Worm (Caenorhabditis elegans): ENCODE results near the gene acr-17.
"Not testable (repeated sequence)": the region's sequence is repeated elsewhere in the genome, so short reads cannot be mapped to it uniquely, and the experiment has no call there.

The acr-17 gene

DNA sequence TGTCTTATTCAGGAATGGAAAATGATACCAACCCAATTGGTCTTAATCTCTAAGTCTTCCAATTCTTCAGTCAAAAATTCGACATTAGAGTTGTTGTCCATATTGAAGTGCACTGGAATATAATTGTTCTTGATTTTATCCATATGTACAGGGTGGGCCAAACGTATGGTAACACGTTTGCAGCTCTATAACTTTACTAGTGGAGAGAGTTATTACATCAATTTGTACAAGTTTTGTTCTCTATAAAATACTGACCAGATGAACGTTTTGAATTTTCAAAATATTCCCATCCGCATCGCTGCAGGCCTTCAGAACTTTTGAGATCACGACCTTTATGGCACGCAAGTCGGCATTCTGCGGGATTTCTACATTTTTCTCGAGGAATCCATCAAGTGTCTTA lies 9.6 kb upstream of the acr-17 start, which contains the start of gene F53E10.5:
TSS of gene F53E10.5 (minus strand) at position 101 of the 400 bp plus-strand sequence.
- not testable (repeated sequence) for TF ChIP-seq snpc-4, R02D3.7, nhr-25 (tag; optimal IDR thresholded peaks at IDR 0.05)

DNA sequence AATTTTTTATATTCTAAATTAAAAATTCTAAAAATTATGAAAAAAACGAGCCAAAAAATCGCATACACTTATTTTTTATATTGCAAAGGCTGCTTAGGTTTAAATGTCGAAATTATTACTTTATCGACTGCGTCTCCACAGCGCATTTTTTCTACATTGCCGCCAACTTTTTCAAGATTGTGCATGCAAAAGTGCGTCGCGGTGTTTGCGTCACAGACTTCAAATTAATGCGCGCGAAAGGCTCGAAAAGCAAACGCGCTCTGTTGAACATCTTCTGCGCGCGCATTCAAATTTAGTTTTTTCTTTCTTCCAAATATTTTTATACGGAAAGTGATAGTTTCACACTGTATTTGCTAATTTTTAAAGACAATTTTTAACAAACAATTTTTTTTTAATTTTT lies 7.9 kb upstream of the acr-17 start:
- TF ChIP-seq nhr-129 (tag; optimal IDR thresholded peaks at IDR 0.05) (peak; percentile 81), nhr-23 (tag; optimal IDR thresholded peaks at IDR 0.05) (no peak), ztf-4 (tag; optimal IDR thresholded peaks at IDR 0.05) (peak; percentile 28), ztf-11 (tag; optimal IDR thresholded peaks at IDR 0.05) (no peak), ama-1 (optimal IDR thresholded peaks at IDR 0.05) (no peak), gmeb-1 (tag; optimal IDR thresholded peaks at IDR 0.05) (peak; percentile 99), R02D3.7 (tag; optimal IDR thresholded peaks at IDR 0.05) (no peak), unc-55 (GFP tag; optimal IDR thresholded peaks at IDR 0.05) (peak; percentile 85), ztf-1 (GFP tag; conservative IDR thresholded peaks at IDR 0.05) (no peak), unc-39 (tag; optimal IDR thresholded peaks at IDR 0.05) (no peak), fos-1 (tag; optimal IDR thresholded peaks at IDR 0.05) (peak; percentile 29), elt-1 (tag; optimal IDR thresholded peaks at IDR 0.05) (no peak), crh-2 (tag; optimal IDR thresholded peaks at IDR 0.05) (peak; percentile 78), nhr-11 (tag; optimal IDR thresholded peaks at IDR 0.05) (no peak), lin-13 (GFP tag; optimal IDR thresholded peaks at IDR 0.05) (peak; percentile 88), ceh-82 (tag; optimal IDR thresholded peaks at IDR 0.05) (peak; percentile 30), peb-1 (tag; optimal IDR thresholded peaks at IDR 0.05) (no peak), ZK546.5 (tag; optimal IDR thresholded peaks at IDR 0.05) (peak; percentile 55), lin-11 (tag; optimal IDR thresholded peaks at IDR 0.05) (peak; percentile 57), alr-1 (tag; optimal IDR thresholded peaks at IDR 0.05) (no peak), C34F6.9 (tag; optimal IDR thresholded peaks at IDR 0.05) (peak; percentile 69), aly-2 (tag; optimal IDR thresholded peaks at IDR 0.05) (no peak), egl-27 (tag; optimal IDR thresholded peaks at IDR 0.05) (no peak), snpc-4 (tag; optimal IDR thresholded peaks at IDR 0.05) (peak; percentile 46), F13H6.1 (tag; optimal IDR thresholded peaks at IDR 0.05) (peak; percentile 88), nhr-25 (tag; optimal IDR thresholded peaks at IDR 0.05) (no peak), nhr-10 (tag; optimal IDR thresholded peaks at IDR 0.05) (no peak), skn-1 (tag; optimal IDR thresholded peaks at IDR 0.05) (no peak), nhr-6 (tag; optimal IDR thresholded peaks at IDR 0.05) (peak; percentile 24), sma-9 (GFP tag; optimal IDR thresholded peaks at IDR 0.05) (peak; percentile 89), sma-9 (tag; optimal IDR thresholded peaks at IDR 0.05) (no peak), lin-39 (tag; optimal IDR thresholded peaks at IDR 0.05) (no peak), mbf-1 (tag; optimal IDR thresholded peaks at IDR 0.05) (no peak), mdl-1 (tag; optimal IDR thresholded peaks at IDR 0.05) (no peak), blmp-1 (tag; optimal IDR thresholded peaks at IDR 0.05; ENCODE audit: insufficient read depth) (no peak), unc-62 (GFP tag; optimal IDR thresholded peaks at IDR 0.05) (no peak), nhr-77 (tag; optimal IDR thresholded peaks at IDR 0.05) (no peak), nhr-237 (tag; optimal IDR thresholded peaks at IDR 0.05) (peak; percentile 29), nhr-21 (tag; optimal IDR thresholded peaks at IDR 0.05) (peak; percentile 56), sma-3 (GFP tag; optimal IDR thresholded peaks at IDR 0.05) (peak; percentile 66), elt-3 (tag; optimal IDR thresholded peaks at IDR 0.05) (no peak), Y55F3AM.14 (GFP tag; optimal IDR thresholded peaks at IDR 0.05) (no peak), zag-1 (tag; optimal IDR thresholded peaks at IDR 0.05) (peak; percentile 30), nhr-12 (tag; optimal IDR thresholded peaks at IDR 0.05) (no peak), lsy-2 (tag; optimal IDR thresholded peaks at IDR 0.05) (peak; percentile 69 to 90), ceh-16 (tag; optimal IDR thresholded peaks at IDR 0.05) (no peak), sem-4 (tag; optimal IDR thresholded peaks at IDR 0.05) (no peak), mab-5 (tag; optimal IDR thresholded peaks at IDR 0.05) (peak; percentile 33), dmd-4 (tag; optimal IDR thresholded peaks at IDR 0.05) (no peak)
